Worm (Caenorhabditis elegans): ENCODE measurements around the gene C40H1.8.

C40H1.8 gene

DNA sequence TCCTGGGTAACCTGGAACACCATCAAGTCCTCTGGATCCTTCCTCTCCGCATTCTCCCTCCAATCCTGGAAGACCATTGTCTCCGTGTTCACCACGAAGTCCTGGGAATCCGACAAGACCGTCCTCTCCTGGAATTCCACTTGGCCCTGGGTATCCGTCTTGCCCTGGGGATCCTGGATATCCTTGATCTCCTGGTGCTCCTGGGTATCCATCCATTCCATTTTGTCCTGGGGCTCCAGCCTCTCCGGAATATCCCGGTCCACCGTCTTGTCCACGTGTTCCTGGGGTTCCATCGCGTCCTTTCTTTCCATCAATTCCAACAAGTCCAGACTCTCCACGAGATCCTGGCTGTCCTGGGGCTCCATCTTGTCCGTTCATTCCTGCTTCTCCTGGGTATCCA is 25.5 kb downstream of the C40H1.8 start:
- TF ChIP-seq unc-62 (GFP tag; optimal IDR thresholded peaks at IDR 0.05), result no peak
- no peak for TF ChIP-seq lin-39 (tag; optimal IDR thresholded peaks at IDR 0.05)
- TF ChIP-seq hmg-11 (tag; optimal IDR thresholded peaks at IDR 0.05), result no peak
- TF ChIP-seq elt-2 (tag; optimal IDR thresholded peaks at IDR 0.05), result no peak
- no peak for TF ChIP-seq ztf-4 (tag; optimal IDR thresholded peaks at IDR 0.05)
- TF ChIP-seq egl-27 (tag; optimal IDR thresholded peaks at IDR 0.05), result no peak
- TF ChIP-seq eor-1 (tag; optimal IDR thresholded peaks at IDR 0.05), result no peak
- no peak for TF ChIP-seq nhr-77 (tag; optimal IDR thresholded peaks at IDR 0.05)
- no peak for TF ChIP-seq elt-1 (tag; optimal IDR thresholded peaks at IDR 0.05)
- TF ChIP-seq pha-4 (tag; optimal IDR thresholded peaks at IDR 0.05), result no peak
- TF ChIP-seq ceh-82 (tag; optimal IDR thresholded peaks at IDR 0.05), result no peak
- TF ChIP-seq tbx-2 (tag; optimal IDR thresholded peaks at IDR 0.05), result no peak

DNA sequence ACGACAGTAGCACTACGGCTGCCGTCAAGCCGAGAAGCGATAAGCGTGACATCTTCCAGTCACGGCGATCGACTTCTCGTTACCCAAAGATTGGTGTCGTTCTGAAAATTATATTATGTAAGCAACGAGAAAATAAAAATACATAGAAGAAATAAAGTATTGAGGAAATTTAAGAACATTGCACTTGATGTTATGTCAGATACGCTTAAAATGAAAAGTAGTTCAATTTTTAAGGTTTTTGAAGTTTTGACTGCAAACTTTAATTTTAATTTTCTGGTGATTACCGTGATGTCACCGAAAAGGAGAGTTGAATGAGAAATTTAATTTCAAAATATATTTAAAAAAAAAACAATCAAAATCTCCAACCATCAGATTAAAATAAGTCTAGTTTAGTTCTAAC is 29.8 kb downstream of the C40H1.8 start, which contains the start of gene emb-9:
Gene emb-9, minus strand, starts transcription at position 101 of the 400 bp plus-strand sequence.
- no peak for TF ChIP-seq pha-4 (tag; optimal IDR thresholded peaks at IDR 0.05)
- TF ChIP-seq elt-2 (tag; optimal IDR thresholded peaks at IDR 0.05), result no peak
- no peak for TF ChIP-seq fkh-10 (GFP tag; optimal IDR thresholded peaks at IDR 0.05)
- no peak for TF ChIP-seq nhr-25 (tag; optimal IDR thresholded peaks at IDR 0.05)
- TF ChIP-seq nhr-11 (tag; optimal IDR thresholded peaks at IDR 0.05), result no peak
- TF ChIP-seq jun-1 (tag; optimal IDR thresholded peaks at IDR 0.05), result no peak
- no peak for TF ChIP-seq aly-2 (tag; optimal IDR thresholded peaks at IDR 0.05)
- TF ChIP-seq elt-1 (tag; optimal IDR thresholded peaks at IDR 0.05), result no peak
- TF ChIP-seq nhr-43 (tag; optimal IDR thresholded peaks at IDR 0.05; ENCODE audit: poor library complexity, severe bottlenecking), result no peak
- no peak for TF ChIP-seq mml-1 (tag; optimal IDR thresholded peaks at IDR 0.05)
- TF ChIP-seq ceh-28 (tag; optimal IDR thresholded peaks at IDR 0.05), result no peak
- no peak for TF ChIP-seq sea-2 (GFP tag; optimal IDR thresholded peaks at IDR 0.05)

DNA sequence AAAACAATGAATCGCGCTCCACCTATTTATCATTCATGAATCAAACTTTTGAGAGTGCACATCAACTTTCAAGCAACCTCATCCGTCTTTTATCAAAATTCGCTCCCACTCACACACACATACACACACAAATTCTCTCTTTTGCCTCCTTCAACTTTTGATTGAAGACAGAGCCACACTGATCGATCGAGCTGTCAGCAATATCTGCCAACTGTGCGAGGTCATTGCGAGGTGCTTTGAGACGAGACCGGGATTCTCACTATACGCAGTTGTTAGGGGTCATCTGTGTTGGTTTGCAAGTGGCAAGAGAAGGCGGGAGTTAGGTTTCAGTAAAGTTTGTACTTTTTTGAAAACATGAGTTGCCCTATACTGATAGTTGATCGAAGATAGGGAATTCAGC is 31.6 kb downstream of the C40H1.8 start:
- TF ChIP-seq snpc-4 (tag; optimal IDR thresholded peaks at IDR 0.05) (no peak), nhr-25 (tag; optimal IDR thresholded peaks at IDR 0.05) (no peak), ztf-11 (tag; optimal IDR thresholded peaks at IDR 0.05) (no peak), lin-39 (tag; optimal IDR thresholded peaks at IDR 0.05) (peak; percentile 75), ceh-82 (tag; optimal IDR thresholded peaks at IDR 0.05) (no peak), egl-27 (tag; optimal IDR thresholded peaks at IDR 0.05) (no peak), ZK546.5 (tag; optimal IDR thresholded peaks at IDR 0.05) (no peak)

DNA sequence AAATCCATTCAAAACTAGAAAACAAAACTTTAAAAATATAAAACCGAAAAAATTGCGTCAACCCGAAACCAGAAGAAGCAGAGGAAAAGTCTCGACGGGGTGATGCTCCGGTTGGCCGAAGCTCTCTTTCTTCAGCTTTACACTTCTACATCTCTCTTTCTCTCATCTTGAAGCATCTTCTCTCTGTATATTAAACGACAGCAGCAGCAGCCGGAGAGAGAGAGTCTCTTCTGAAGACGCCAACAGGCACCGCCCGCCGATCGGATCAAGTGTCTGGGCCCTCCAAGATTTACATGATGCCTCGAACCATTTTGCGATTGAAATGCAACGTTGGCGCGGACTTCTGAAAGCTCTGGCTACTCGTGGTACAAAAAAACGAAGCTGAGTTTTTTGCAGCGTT is 32.2 kb downstream of the C40H1.8 start:
- TF ChIP-seq nfya-1 (tag; optimal IDR thresholded peaks at IDR 0.05; ENCODE audit: insufficient read depth) (peak; percentile 32), sea-2 (GFP tag; optimal IDR thresholded peaks at IDR 0.05) (no peak)

DNA sequence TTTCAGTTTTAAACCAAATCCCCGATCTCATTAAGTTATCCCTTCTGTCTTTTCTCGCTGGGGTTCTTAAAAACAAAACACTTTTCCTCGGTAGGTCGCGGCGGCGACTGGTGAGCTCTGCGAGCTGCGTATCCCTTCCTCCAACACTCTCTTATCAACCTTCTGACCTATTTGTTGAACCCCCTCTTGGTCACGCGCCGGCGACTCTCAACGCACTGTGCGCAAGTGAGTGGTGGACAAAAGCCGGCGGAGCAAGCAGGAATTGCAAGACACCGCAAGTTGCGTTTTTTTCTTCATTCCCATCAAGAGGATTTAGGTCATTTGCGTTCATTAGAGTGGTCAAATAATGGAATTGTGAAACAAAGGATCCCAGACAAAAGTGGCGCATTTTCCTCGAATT is 39.3 kb downstream of the C40H1.8 start:
- no peak for TF ChIP-seq nhr-28 (tag; optimal IDR thresholded peaks at IDR 0.05)
- TF ChIP-seq jun-1 (tag; optimal IDR thresholded peaks at IDR 0.05), result no peak
- no peak for TF ChIP-seq ceh-82 (tag; optimal IDR thresholded peaks at IDR 0.05)
- no peak for TF ChIP-seq nhr-67 (tag; optimal IDR thresholded peaks at IDR 0.05)
- peak; percentile 60 for TF ChIP-seq nfya-1 (tag; optimal IDR thresholded peaks at IDR 0.05; ENCODE audit: insufficient read depth)
- TF ChIP-seq mml-1 (tag; optimal IDR thresholded peaks at IDR 0.05), result no peak
- TF ChIP-seq eor-1 (tag; optimal IDR thresholded peaks at IDR 0.05), result no peak
- TF ChIP-seq aly-2 (tag; optimal IDR thresholded peaks at IDR 0.05), result no peak
- no peak for TF ChIP-seq elt-1 (tag; optimal IDR thresholded peaks at IDR 0.05)
- TF ChIP-seq ztf-11 (tag; optimal IDR thresholded peaks at IDR 0.05), result no peak
- peak; percentile 42 for TF ChIP-seq lin-39 (tag; optimal IDR thresholded peaks at IDR 0.05)
- TF ChIP-seq egl-5 (tag; optimal IDR thresholded peaks at IDR 0.05), result no peak
- no peak for TF ChIP-seq ama-1 (optimal IDR thresholded peaks at IDR 0.05)
- no peak for TF ChIP-seq unc-39 (tag; optimal IDR thresholded peaks at IDR 0.05)
- TF ChIP-seq hmg-11 (tag; optimal IDR thresholded peaks at IDR 0.05), result no peak
- no peak for TF ChIP-seq mdl-1 (tag; optimal IDR thresholded peaks at IDR 0.05)
- TF ChIP-seq nhr-25 (tag; optimal IDR thresholded peaks at IDR 0.05), result no peak
- no peak for TF ChIP-seq skn-1 (tag; optimal IDR thresholded peaks at IDR 0.05)
- TF ChIP-seq ZK546.5 (tag; optimal IDR thresholded peaks at IDR 0.05), result no peak
- no peak for TF ChIP-seq fos-1 (tag; optimal IDR thresholded peaks at IDR 0.05)
- TF ChIP-seq pha-4 (tag; optimal IDR thresholded peaks at IDR 0.05), result peak; percentile 69
- TF ChIP-seq zag-1 (tag; optimal IDR thresholded peaks at IDR 0.05), result no peak
- no peak for TF ChIP-seq nhr-237 (tag; optimal IDR thresholded peaks at IDR 0.05)
